Fruit fly (Drosophila melanogaster) whole organism, embryonic: ENCODE data around the gene Gr21a.

Experiments used
- Atf6 ChIP-seq: fragments of 200-800 bp; sonication (Bioruptor generic); IDR thresholded peaks from 2 replicates; pipeline ENCODE4 v1.3.6; 2022; ENCODE audit warnings: missing biosample characterization, missing genetic modification characterization
- BEAF-32 ChIP-seq: fragments of 200-800 bp; sonication (Bioruptor generic); optimal IDR thresholded peaks from 3 replicates; lab custom pipeline; 2017; ENCODE audit warnings: missing biosample characterization, missing genetic modification characterization, mild to moderate bottlenecking, moderate library complexity, missing genetic modification reagents
- CG10267 ChIP-seq: fragments of 200-800 bp; sonication (Bioruptor generic); optimal IDR thresholded peaks from 2 replicates; lab custom pipeline; 2018; ENCODE audit warnings: missing biosample characterization, mild to moderate bottlenecking, missing genetic modification characterization, moderate library complexity
- CG12769 ChIP-seq: fragments of 200-800 bp; sonication (Bioruptor generic); optimal IDR thresholded peaks from 2 replicates; lab custom pipeline; 2019; ENCODE audit warnings: missing biosample characterization, mild to moderate bottlenecking, missing genetic modification characterization, moderate library complexity
- CG14965 ChIP-seq: fragments of 200-800 bp; sonication (Bioruptor generic); optimal IDR thresholded peaks from 2 replicates; lab custom pipeline; 2016; ENCODE audit warnings: missing biosample characterization, missing genetic modification characterization, borderline replicate concordance
- CG15011 ChIP-seq: fragments of 200-800 bp; sonication (Bioruptor generic); optimal IDR thresholded peaks from 3 replicates; lab custom pipeline; 2018; ENCODE audit warnings: missing biosample characterization, mild to moderate bottlenecking, missing genetic modification characterization
- CG2129 ChIP-seq: fragments of 200-800 bp; sonication (Bioruptor generic); IDR thresholded peaks from 2 replicates; pipeline ENCODE4 v1.3.6; 2022; ENCODE audit warnings: missing biosample characterization, missing genetic modification characterization; ENCODE audit not compliant: partially characterized antibody
- CG2875 ChIP-seq: fragments of 200-800 bp; sonication (Bioruptor generic); optimal IDR thresholded peaks from 2 replicates; lab custom pipeline; 2017; ENCODE audit warnings: missing biosample characterization, mild to moderate bottlenecking, missing genetic modification characterization, missing genetic modification reagents
- CG3163 ChIP-seq: fragments of 200-800 bp; sonication (Bioruptor generic); optimal IDR thresholded peaks from 3 replicates; lab custom pipeline; 2016; ENCODE audit warnings: missing biosample characterization, missing genetic modification characterization
- CG3726 ChIP-seq: fragments of 200-800 bp; sonication (Bioruptor generic); IDR thresholded peaks from 3 replicates; pipeline ENCODE4, ENCODE4 v1.3.6; 2022; ENCODE audit warnings: missing biosample characterization, missing genetic modification characterization
- CG6272 ChIP-seq: fragments of 200-800 bp; sonication (Bioruptor generic); IDR thresholded peaks from 2 replicates; pipeline ENCODE4 v1.3.6; 2022; ENCODE audit warnings: missing biosample characterization, missing genetic modification characterization
- CG6689 ChIP-seq: fragments of 200-800 bp; sonication (Bioruptor generic); IDR thresholded peaks from 2 replicates; pipeline ENCODE4 v1.3.6; 2022; ENCODE audit warnings: missing biosample characterization, missing genetic modification characterization
- CG8388 ChIP-seq: fragments of 200-800 bp; sonication (Bioruptor generic); optimal IDR thresholded peaks from 2 replicates; lab custom pipeline; 2019; ENCODE audit warnings: missing biosample characterization, mild to moderate bottlenecking, missing genetic modification characterization, moderate library complexity
- Drgx ChIP-seq: fragments of 200-800 bp; sonication (Bioruptor generic); IDR thresholded peaks from 2 replicates; pipeline ENCODE4 v1.3.6; 2022; ENCODE audit warnings: missing biosample characterization, missing genetic modification characterization
- HLH54F ChIP-seq: fragments of 200-800 bp; sonication (Bioruptor generic); optimal IDR thresholded peaks from 3 replicates; lab custom pipeline; 2016; ENCODE audit warnings: missing biosample characterization, missing genetic modification characterization
- Hand ChIP-seq: fragments of 200-800 bp; sonication (Bioruptor generic); optimal IDR thresholded peaks from 2 replicates; lab custom pipeline; 2017; ENCODE audit warnings: mild to moderate bottlenecking, missing biosample characterization, missing genetic modification reagents, missing genetic modification characterization
- NC2α ChIP-seq: fragments of 200-800 bp; sonication (Bioruptor generic); optimal IDR thresholded peaks from 2 replicates; lab custom pipeline; 2016; ENCODE audit warnings: missing biosample characterization, missing genetic modification characterization
- Neu2 ChIP-seq: fragments of 200-800 bp; sonication (Bioruptor generic); optimal IDR thresholded peaks from 3 replicates; lab custom pipeline; 2016; ENCODE audit warnings: missing biosample characterization, missing genetic modification characterization, borderline replicate concordance
- Poxn ChIP-seq: fragments of 200-800 bp; sonication (Bioruptor generic); IDR thresholded peaks from 2 replicates; pipeline ENCODE4 v1.3.6; 2022; ENCODE audit warnings: missing biosample characterization, missing genetic modification characterization
- Rx ChIP-seq: fragments of 200-800 bp; sonication (Bioruptor generic); IDR thresholded peaks from 2 replicates; pipeline ENCODE4 v1.3.6; 2022; ENCODE audit warnings: missing biosample characterization, missing genetic modification characterization
- Sox100B ChIP-seq: fragments of 200-800 bp; sonication (Bioruptor generic); optimal IDR thresholded peaks from 3 replicates; lab custom pipeline; 2018; ENCODE audit warnings: missing biosample characterization, mild to moderate bottlenecking, missing genetic modification characterization
- Usf ChIP-seq: fragments of 200-800 bp; sonication (Bioruptor generic); optimal IDR thresholded peaks from 2 replicates; lab custom pipeline; 2017; ENCODE audit warnings: missing genotype, missing biosample characterization, missing genetic modification characterization
- ap ChIP-seq: fragments of 200-800 bp; sonication (Bioruptor generic); IDR thresholded peaks from 2 replicates; pipeline ENCODE4 v1.3.6; 2022; ENCODE audit warnings: missing biosample characterization, missing genetic modification characterization
- ase ChIP-seq: fragments of 200-800 bp; sonication (Bioruptor generic); IDR thresholded peaks from 3 replicates; pipeline ENCODE4 v1.3.6; 2022; ENCODE audit warnings: missing biosample characterization, missing genetic modification characterization
- ash1 ChIP-seq: fragments of 200-800 bp; sonication (Bioruptor generic); optimal IDR thresholded peaks from 2 replicates; lab custom pipeline; 2018; ENCODE audit warnings: missing biosample characterization, mild to moderate bottlenecking, missing genetic modification characterization
- az2 ChIP-seq: fragments of 200-800 bp; sonication (Bioruptor generic); optimal IDR thresholded peaks from 3 replicates; lab custom pipeline; 2016; ENCODE audit warnings: missing biosample characterization, missing genetic modification characterization
- bcd ChIP-seq: fragments of 200-800 bp; sonication (Bioruptor generic); optimal IDR thresholded peaks from 2 replicates; lab custom pipeline; 2017; ENCODE audit warnings: missing biosample characterization, mild to moderate bottlenecking, missing genetic modification characterization
- disco-r ChIP-seq: fragments of 200-800 bp; sonication (Bioruptor generic); optimal IDR thresholded peaks from 2 replicates; lab custom pipeline; 2016; ENCODE audit warnings: missing biosample characterization, missing genetic modification characterization
- dmrt11E ChIP-seq: fragments of 200-800 bp; sonication (Bioruptor generic); optimal IDR thresholded peaks from 3 replicates; lab custom pipeline; 2018; ENCODE audit warnings: missing biosample characterization, mild to moderate bottlenecking, missing genetic modification characterization, moderate library complexity
- h ChIP-seq: fragments of >200 bp; optimal IDR thresholded peaks from 2 replicates; lab custom pipeline; 2017
- jing ChIP-seq: fragments of 200-800 bp; sonication (Bioruptor generic); optimal IDR thresholded peaks from 2 replicates; lab custom pipeline; 2018; ENCODE audit warnings: missing biosample characterization, mild to moderate bottlenecking, missing genetic modification characterization
- lbe ChIP-seq: fragments of 200-800 bp; sonication (Bioruptor generic); optimal IDR thresholded peaks from 2 replicates; lab custom pipeline; 2016; ENCODE audit warnings: missing biosample characterization, mild to moderate bottlenecking, missing genetic modification characterization
- peb ChIP-seq: fragments of 200-800 bp; sonication (Bioruptor generic); IDR thresholded peaks from 2 replicates; pipeline ENCODE4 v1.3.6; 2022; ENCODE audit warnings: missing biosample characterization, missing genetic modification characterization
- phol ChIP-seq: fragments of 200-800 bp; sonication (Bioruptor generic); optimal IDR thresholded peaks from 3 replicates; lab custom pipeline; 2018; ENCODE audit warnings: missing biosample characterization, mild to moderate bottlenecking, missing genetic modification characterization, moderate library complexity
- repo ChIP-seq: fragments of 200-800 bp; sonication (Bioruptor generic); optimal IDR thresholded peaks from 2 replicates; lab custom pipeline; 2016; ENCODE audit warnings: missing biosample characterization, missing genetic modification characterization
- sc ChIP-seq, 3 experiments: fragments of >200 bp in 2 of 3; fragments of 200-800 bp in 1 of 3; sonication (Bioruptor generic) in 1 of 3; optimal IDR thresholded peaks; 2 replicates in 2 of 3; 3 replicates in 1 of 3; lab custom pipeline; 2017; ENCODE audit warnings: mild to moderate bottlenecking in 1 of 3, missing biosample characterization in 1 of 3, missing genetic modification characterization in 1 of 3, missing genetic modification reagents in 1 of 3
- seq ChIP-seq: fragments of 200-800 bp; sonication (Bioruptor generic); IDR thresholded peaks from 2 replicates; pipeline ENCODE4 v1.3.6; 2022; ENCODE audit warnings: missing biosample characterization, missing genetic modification characterization
- stwl ChIP-seq: fragments of 200-800 bp; sonication (Bioruptor generic); optimal IDR thresholded peaks from 3 replicates; lab custom pipeline; 2018; ENCODE audit warnings: missing biosample characterization, mild to moderate bottlenecking, missing genetic modification characterization, moderate library complexity
- tio ChIP-seq: fragments of 200-800 bp; sonication (Bioruptor generic); optimal IDR thresholded peaks from 2 replicates; lab custom pipeline; 2017; ENCODE audit warnings: missing biosample characterization, missing genetic modification characterization, inconsistent platforms
- tna ChIP-seq: fragments of 200-800 bp; sonication (Bioruptor generic); IDR thresholded peaks from 2 replicates; pipeline ENCODE4 v1.3.6; 2022; ENCODE audit warnings: missing biosample characterization, missing genetic modification characterization; ENCODE audit not compliant: partially characterized antibody
- trem ChIP-seq: fragments of 200-800 bp; optimal IDR thresholded peaks from 3 replicates; lab custom pipeline; 2019; ENCODE audit warnings: missing biosample characterization, mild to moderate bottlenecking, missing genetic modification characterization, moderate library complexity
- tup ChIP-seq: fragments of 200-800 bp; sonication (Bioruptor generic); optimal IDR thresholded peaks from 2 replicates; lab custom pipeline; 2016; ENCODE audit warnings: missing biosample characterization, mild to moderate bottlenecking, missing genetic modification characterization, moderate library complexity
- tx ChIP-seq: fragments of 200-800 bp; sonication (Bioruptor generic); optimal IDR thresholded peaks from 2 replicates; lab custom pipeline; 2016; ENCODE audit warnings: missing biosample characterization, missing genetic modification characterization

Gr21a gene

dm6 chr2L:815785-816389, 35.6 kb downstream of the Gr21a start, which contains the start of the genes Saf6 and Pex12 (continued):
- TF ChIP-seq CG6689 (GFP tag; lab: Robert Waterston, UW) (no peak), Atf6 (GFP tag; lab: Robert Waterston, UW) (no peak), HLH54F (GFP tag; lab: Kevin White, UChicago) (no peak), CG2129 (GFP tag; lab: Robert Waterston, UW) (peak; percentile 73), dmrt11E (tag; lab: Kevin White, UChicago) (no peak), tup (GFP tag; lab: Kevin White, UChicago) (no peak), CG2875 (GFP tag; lab: Kevin White, UChicago) (no peak)

DNA sequence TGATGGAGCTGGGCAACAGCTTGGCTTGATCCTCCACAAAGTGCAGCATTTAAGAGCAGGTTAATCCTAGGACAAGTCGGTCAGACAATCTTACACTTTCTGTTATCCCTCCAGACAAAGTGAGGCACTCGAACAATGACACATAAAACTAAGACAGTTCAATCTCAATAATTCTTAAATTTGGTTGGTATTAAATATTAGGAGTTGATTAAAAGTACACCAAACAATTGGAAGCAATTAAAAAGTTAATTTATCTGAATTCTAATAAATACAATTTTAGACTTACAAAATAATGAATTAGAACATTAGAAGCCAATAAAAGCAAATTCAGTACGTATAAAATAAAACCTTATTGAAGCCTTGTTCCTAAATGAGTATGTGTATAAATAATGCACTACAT, 37.6 kb downstream of the Gr21a start, which contains the start of gene CG15880:
CG15880 (minus strand) TSS at position 101 of the 400 bp plus-strand sequence.
- no peak for TF ChIP-seq ash1 (GFP tag; lab: Kevin White, UChicago)

- TF ChIP-seq trem (peak; percentile 71), ap (GFP tag; lab: Robert Waterston, UW) (peak; percentile 62; the same call in 1 of the 2 replicates), jing (GFP tag; lab: Kevin White, UChicago) (no peak), CG12769 (tag; lab: Kevin White, UChicago) (no peak), az2 (GFP tag; lab: Kevin White, UChicago) (peak; percentile 64), bcd (GFP tag; lab: Kevin White, UChicago) (peak; percentile 73), phol (tag; lab: Kevin White, UChicago) (peak; percentile 85), CG15011 (GFP tag; lab: Kevin White, UChicago) (peak; percentile 47), tx (GFP tag; lab: Kevin White, UChicago) (no peak), Atf6 (GFP tag; lab: Robert Waterston, UW) (peak; percentile 72), Hand (no peak), h (lab: Kevin White, UChicago) (no peak), Rx (peak; percentile 52; the same call in 1 of the 2 replicates), BEAF-32 (GFP tag; lab: Kevin White, UChicago) (peak; percentile 77), lbe (GFP tag; lab: Kevin White, UChicago) (peak; percentile 41), peb (peak; percentile 57; the same call in 1 of the 2 replicates), Neu2 (peak; percentile 33), Drgx (GFP tag; lab: Robert Waterston, UW) (0 out of 2 replicates have a peak, but pooled peaks have one; percentile 17), repo (no peak), tna (peak; percentile 7; the same call in 1 of the 2 replicates), sc (optimal IDR thresholded peaks at IDR 0.05; lab: Kevin White, UChicago) (no peak), sc (GFP tag; optimal IDR thresholded peaks at IDR 0.05; lab: Kevin White, UChicago) (peak; percentile 45), disco-r (GFP tag; lab: Kevin White, UChicago) (no peak), Poxn (GFP tag; lab: Robert Waterston, UW) (peak; percentile 23; the same call in 1 of the 2 replicates), CG3163 (GFP tag; lab: Kevin White, UChicago) (no peak), seq (GFP tag; lab: Robert Waterston, UW) (peak; percentile 38; the same call in 1 of the 2 replicates), CG8388 (GFP tag; lab: Kevin White, UChicago) (peak; percentile 85), CG10267 (tag; lab: Kevin White, UChicago) (peak; percentile 70), ase (GFP tag; lab: Robert Waterston, UW) (peak; percentile 65), stwl (peak; percentile 42), CG3726 (GFP tag; lab: Robert Waterston, UW) (0 out of 3 replicates have a peak, but pooled peaks have one; percentile 16), tio (GFP tag; lab: Kevin White, UChicago) (no peak), Sox100B (GFP tag; lab: Kevin White, UChicago) (no peak), NC2α (GFP tag; lab: Kevin White, UChicago) (no peak), Usf (GFP tag; lab: Kevin White, UChicago) (peak; percentile 49), CG14965 (GFP tag; lab: Kevin White, UChicago) (no peak), CG6272 (GFP tag; lab: Robert Waterston, UW) (peak; percentile 62)
Measured at dm6 chr2L:819315-820032, 39.2 kb downstream of the Gr21a start, which contains the start of the genes PGAP2 and Clp. PGAP2 (minus strand) TSS chr2L:819508. Clp (plus strand) TSS chr2L:819964.
